Worm (Caenorhabditis elegans) whole organism, L1 larva: Measurements from ENCODE around the gene T11G6.5.
A peak's percentile ranks its signal among the peaks of the same experiment; 100 is the strongest.

Experiments
- C34B4.2 ChIP-seq: sonication (generic microtip); optimal IDR thresholded peaks from 2 replicates; lab custom pipeline; 2017; ENCODE audit warnings: mild to moderate bottlenecking, missing genetic modification characterization, missing compliant biosample characterization
- F16B12.6 ChIP-seq: fragments of 150-350 bp; optimal IDR thresholded peaks from 2 replicates; lab custom pipeline; 2014; ENCODE audit warnings: missing biosample characterization, missing genetic modification characterization
- aly-2 ChIP-seq: fragments of 150-350 bp; optimal IDR thresholded peaks from 2 replicates; lab custom pipeline; 2014; ENCODE audit warnings: missing biosample characterization, missing genetic modification characterization
- ceh-82 ChIP-seq, 3 experiments: fragments of 150-350 bp in 1 of 3; sonication (generic microtip) in 2 of 3; optimal IDR thresholded peaks; 2 replicates each; lab custom pipeline; 2014 to 2017; ENCODE audit warnings: missing biosample characterization in 3 of 3, missing genetic modification characterization in 3 of 3
- ceh-90 ChIP-seq: sonication (generic microtip); optimal IDR thresholded peaks from 2 replicates; lab custom pipeline; 2016; ENCODE audit warnings: missing genetic modification characterization, missing compliant biosample characterization
- dsc-1 ChIP-seq: sonication (generic microtip); optimal IDR thresholded peaks from 2 replicates; lab custom pipeline; 2016; ENCODE audit warnings: mild to moderate bottlenecking, missing genetic modification characterization, missing compliant biosample characterization
- efl-1 ChIP-seq, 4 experiments: fragments of 150-350 bp; optimal IDR thresholded peaks in 3 of 4; peaks in 1 of 4; 1 replicate in 1 of 4; 2 replicates in 3 of 4; lab custom pipeline; 2014; ENCODE audit warnings: missing biosample characterization in 2 of 4, missing genetic modification characterization in 2 of 4, missing genetic modification reagents in 2 of 4
- ets-5 ChIP-seq: fragments of 200-800 bp; sonication (Bioruptor generic); IDR thresholded peaks from 2 replicates; pipeline ENCODE4 v1.3.6; 2022; ENCODE audit warnings: missing genetic modification characterization, missing compliant biosample characterization
- fkh-4 ChIP-seq: sonication (generic microtip); optimal IDR thresholded peaks from 2 replicates; lab custom pipeline; 2016; ENCODE audit warnings: missing compliant biosample characterization, missing genetic modification characterization, borderline replicate concordance
- fos-1 ChIP-seq: fragments of 150-350 bp; optimal IDR thresholded peaks from 2 replicates; lab custom pipeline; 2014; ENCODE audit warnings: missing biosample characterization, missing genetic modification characterization
- hlh-17 ChIP-seq: fragments of 200-800 bp; sonication (Bioruptor generic); optimal IDR thresholded peaks from 2 replicates; lab custom pipeline; 2018; ENCODE audit warnings: missing genetic modification characterization, mild to moderate bottlenecking, missing compliant biosample characterization, moderate library complexity, borderline replicate concordance
- irx-1 ChIP-seq: sonication (generic microtip); optimal IDR thresholded peaks from 2 replicates; lab custom pipeline; 2016; ENCODE audit warnings: missing genetic modification characterization, missing compliant biosample characterization
- lin-13 ChIP-seq: fragments of 150-350 bp; optimal IDR thresholded peaks from 2 replicates; lab custom pipeline; 2014; ENCODE audit warnings: missing biosample characterization, missing genetic modification reagents, missing genetic modification characterization
- lin-14 ChIP-seq: fragments of 200-800 bp; sonication (Bioruptor generic); optimal IDR thresholded peaks from 2 replicates; lab custom pipeline; 2018; ENCODE audit warnings: mild to moderate bottlenecking, missing genetic modification characterization, moderate library complexity, missing compliant biosample characterization
- lir-3 ChIP-seq: sonication (generic microtip); optimal IDR thresholded peaks from 2 replicates; lab custom pipeline; 2016; ENCODE audit warnings: mild to moderate bottlenecking, missing genetic modification characterization, moderate library complexity, missing compliant biosample characterization; ENCODE audit not compliant: poor library complexity
- mab-9 ChIP-seq: fragments of 200-800 bp; sonication (Bioruptor generic); IDR thresholded peaks from 2 replicates; pipeline ENCODE4 v1.3.6; 2022; ENCODE audit warnings: missing genetic modification reagents, missing genetic modification characterization, missing compliant biosample characterization
- mep-1 ChIP-seq: fragments of 150-350 bp; optimal IDR thresholded peaks from 2 replicates; lab custom pipeline; 2014; ENCODE audit warnings: missing biosample characterization, missing genetic modification characterization
- nhr-11 ChIP-seq: fragments of 150-350 bp; optimal IDR thresholded peaks from 2 replicates; lab custom pipeline; 2014; ENCODE audit warnings: missing biosample characterization, missing genetic modification characterization
- nhr-12 ChIP-seq: sonication (generic microtip); optimal IDR thresholded peaks from 2 replicates; lab custom pipeline; 2017; ENCODE audit warnings: missing biosample characterization, missing genetic modification characterization
- nhr-237 ChIP-seq: fragments of 150-350 bp; optimal IDR thresholded peaks from 2 replicates; lab custom pipeline; 2014; ENCODE audit warnings: missing biosample characterization, missing genetic modification characterization
- nhr-47 ChIP-seq: sonication (generic microtip); optimal IDR thresholded peaks from 2 replicates; lab custom pipeline; 2016; ENCODE audit warnings: mild to moderate bottlenecking, missing genetic modification characterization, moderate library complexity, missing compliant biosample characterization
- nhr-85 ChIP-seq: sonication (generic microtip); peaks from one replicate; lab custom pipeline; 2016; ENCODE audit warnings: missing genetic modification characterization, inconsistent platforms, missing compliant biosample characterization
- rnt-1 ChIP-seq: sonication (generic microtip); optimal IDR thresholded peaks from 2 replicates; lab custom pipeline; 2016; ENCODE audit warnings: mild to moderate bottlenecking, missing genetic modification characterization, moderate library complexity, missing compliant biosample characterization
- skn-1 ChIP-seq: fragments of 150-350 bp; optimal IDR thresholded peaks from 2 replicates; lab custom pipeline; 2014; ENCODE audit warnings: missing biosample characterization, missing genetic modification characterization
- tbx-2 ChIP-seq: sonication (generic microtip); optimal IDR thresholded peaks from 2 replicates; lab custom pipeline; 2016; ENCODE audit warnings: missing genetic modification characterization, missing compliant biosample characterization
- unc-62 ChIP-seq: fragments of 150-350 bp; optimal IDR thresholded peaks from 2 replicates; lab custom pipeline; 2014; ENCODE audit warnings: missing biosample characterization, missing genetic modification reagents, missing genetic modification characterization
- zag-1 ChIP-seq: fragments of 150-350 bp; optimal IDR thresholded peaks from 2 replicates; lab custom pipeline; 2014; ENCODE audit warnings: missing biosample characterization, missing genetic modification characterization
- ztf-11 ChIP-seq, 2 experiments: sonication (generic microtip); optimal IDR thresholded peaks; 2 replicates each; lab custom pipeline; 2016 to 2017; ENCODE audit warnings: missing genetic modification characterization in 2 of 2, missing biosample characterization in 1 of 2, missing compliant biosample characterization in 1 of 2
- ztf-4 ChIP-seq: fragments of 150-350 bp; optimal IDR thresholded peaks from 2 replicates; lab custom pipeline; 2014; ENCODE audit warnings: missing biosample characterization, missing genetic modification characterization

T11G6.5 gene

ce11 chrIV:10870158-10870557 is 27.6 kb upstream of the T11G6.5 start:
- TF ChIP-seq mep-1, result no peak
- TF ChIP-seq lin-14 (GFP tag; lab: Kevin White, UChicago), result peak; percentile 54
- no peak for TF ChIP-seq efl-1 (optimal IDR thresholded peaks at IDR 0.05; lab: Kevin White, UChicago)
- TF ChIP-seq efl-1 (GFP tag; optimal IDR thresholded peaks at IDR 0.05 in 1 of 2; lab: Kevin White, UChicago), result peak in 1 of 2 experiments; percentile 44

ce11 chrIV:10869642-10870041 is 27.1 kb upstream of the T11G6.5 start:
- TF ChIP-seq lin-14 (GFP tag; lab: Kevin White, UChicago) (no peak), nhr-12 (tag; lab: Kevin White, UChicago) (no peak), C34B4.2 (tag; lab: Kevin White, UChicago) (no peak), ets-5 (GFP tag; lab: Robert Waterston, UW) (no peak), F16B12.6 (tag; lab: Kevin White, UChicago) (no peak), ceh-90 (tag; lab: Kevin White, UChicago) (no peak)
- TF ChIP-seq, all 84 proteins: peak for 0

ce11 chrIV:10868629-10869251 is 26.2 kb upstream of the T11G6.5 start, which contains the start of gene F13E9.11:
F13E9.11 (minus strand) TSS chrIV:10869135.
- no peak for TF ChIP-seq unc-62 (GFP tag; lab: Kevin White, UChicago)
- no peak for TF ChIP-seq nhr-12 (tag; lab: Kevin White, UChicago)
- peak; percentile 2 for TF ChIP-seq nhr-47
- TF ChIP-seq ztf-11 (tag; optimal IDR thresholded peaks at IDR 0.05; lab: Kevin White, UChicago), result no peak
- TF ChIP-seq rnt-1 (tag; lab: Kevin White, UChicago), result peak; percentile 4
- TF ChIP-seq irx-1 (tag; lab: Kevin White, UChicago), result no peak
- no peak for TF ChIP-seq mab-9 (GFP tag; lab: Robert Waterston, UW)
- TF ChIP-seq nhr-85, result no peak
- peak in 1 of 3 experiments; percentile 43 for TF ChIP-seq ceh-82 (tag; optimal IDR thresholded peaks at IDR 0.05; lab: Kevin White, UChicago)
- no peak for TF ChIP-seq lir-3
- TF ChIP-seq tbx-2 (tag; lab: Kevin White, UChicago), result peak; percentile 15
- no peak for TF ChIP-seq skn-1 (tag; lab: Kevin White, UChicago)
- TF ChIP-seq lin-14 (GFP tag; lab: Kevin White, UChicago), result peak; percentile 74
- TF ChIP-seq zag-1 (tag; lab: Kevin White, UChicago), result no peak
- no peak for TF ChIP-seq nhr-11 (tag; lab: Kevin White, UChicago)
- TF ChIP-seq dsc-1 (tag; lab: Kevin White, UChicago), result no peak
- TF ChIP-seq aly-2 (tag; lab: Kevin White, UChicago), result no peak
- no peak for TF ChIP-seq efl-1 (optimal IDR thresholded peaks at IDR 0.05; lab: Kevin White, UChicago)
- TF ChIP-seq efl-1 (GFP tag; optimal IDR thresholded peaks at IDR 0.05 in 1 of 2; lab: Kevin White, UChicago), result no peak

ce11 chrIV:10867370-10868146 is 25.0 kb upstream of the T11G6.5 start:
- TF ChIP-seq lin-13 (GFP tag; lab: Kevin White, UChicago) (no peak), efl-1 (optimal IDR thresholded peaks at IDR 0.05; lab: Kevin White, UChicago) (no peak), efl-1 (GFP tag; optimal IDR thresholded peaks at IDR 0.05 in 1 of 2; lab: Kevin White, UChicago) (peak in 1 of 2 experiments; percentile 59)

- TF ChIP-seq rnt-1 (tag; lab: Kevin White, UChicago) (no peak), nhr-237 (tag; lab: Kevin White, UChicago) (no peak), skn-1 (tag; lab: Kevin White, UChicago) (no peak)
These were observed 21.5 kb upstream of the T11G6.5 start, which contains the start of gene nish-1 for ce11 chrIV:10864031-10864430. nish-1 (plus strand) TSS chrIV:10864331.

- TF ChIP-seq efl-1 (optimal IDR thresholded peaks at IDR 0.05; lab: Kevin White, UChicago), result no peak
- peak in 1 of 2 experiments; percentile 41 for TF ChIP-seq efl-1 (GFP tag; optimal IDR thresholded peaks at IDR 0.05 in 1 of 2; lab: Kevin White, UChicago)
- no peak for TF ChIP-seq hlh-17
- TF ChIP-seq fkh-4 (tag; lab: Kevin White, UChicago), result no peak
- no peak for TF ChIP-seq fos-1 (tag; lab: Kevin White, UChicago)
- no peak for TF ChIP-seq ztf-4 (tag; lab: Kevin White, UChicago)
These were observed 18.5 kb upstream of the T11G6.5 start, which contains the start of gene rbm-22 for ce11 chrIV:10861102-10861501. rbm-22 (plus strand) TSS chrIV:10861402.
